Worm (Caenorhabditis elegans) whole organism, L1 larva: ENCODE results near the gene F58B4.7.

Experiments used
- C34B4.2 ChIP-seq: sonication (generic microtip); optimal IDR thresholded peaks from 2 replicates; lab custom pipeline; 2017; ENCODE audit warnings: mild to moderate bottlenecking, missing genetic modification characterization, missing compliant biosample characterization
- blmp-1 ChIP-seq: fragments of 150-350 bp; optimal IDR thresholded peaks from 2 replicates; lab custom pipeline; 2014; ENCODE audit warnings: missing biosample characterization, missing genetic modification characterization
- ceh-63 ChIP-seq: fragments of 200-800 bp; sonication (Bioruptor generic); optimal IDR thresholded peaks from 2 replicates; lab custom pipeline; 2018; ENCODE audit warnings: mild to moderate bottlenecking, missing genetic modification characterization, missing compliant biosample characterization
- ceh-8 ChIP-seq: fragments of 200-800 bp; sonication (Bioruptor generic); optimal IDR thresholded peaks from 2 replicates; lab custom pipeline; 2018; ENCODE audit warnings: mild to moderate bottlenecking, missing genetic modification characterization, moderate library complexity, missing compliant biosample characterization
- ceh-82 ChIP-seq, 3 experiments: fragments of 150-350 bp in 1 of 3; sonication (generic microtip) in 2 of 3; optimal IDR thresholded peaks; 2 replicates each; lab custom pipeline; 2014 to 2017; ENCODE audit warnings: missing biosample characterization in 3 of 3, missing genetic modification characterization in 3 of 3
- ces-1 ChIP-seq: fragments of 150-350 bp; optimal IDR thresholded peaks from 2 replicates; lab custom pipeline; 2014; ENCODE audit warnings: missing biosample characterization, missing genetic modification reagents, missing genetic modification characterization
- dpl-1 ChIP-seq, 3 experiments: fragments of 150-350 bp in 2 of 3; sonication (generic microtip) in 1 of 3; optimal IDR thresholded peaks; 2 replicates each; lab custom pipeline; 2014 to 2017; ENCODE audit warnings: missing biosample characterization in 3 of 3, missing genetic modification characterization in 3 of 3, missing genetic modification reagents in 3 of 3
- dsc-1 ChIP-seq: sonication (generic microtip); optimal IDR thresholded peaks from 2 replicates; lab custom pipeline; 2016; ENCODE audit warnings: mild to moderate bottlenecking, missing genetic modification characterization, missing compliant biosample characterization
- efl-1 ChIP-seq, 4 experiments: fragments of 150-350 bp; optimal IDR thresholded peaks in 3 of 4; peaks in 1 of 4; 1 replicate in 1 of 4; 2 replicates in 3 of 4; lab custom pipeline; 2014; ENCODE audit warnings: missing biosample characterization in 2 of 4, missing genetic modification characterization in 2 of 4, missing genetic modification reagents in 2 of 4
- efl-3 ChIP-seq: fragments of 200-800 bp; sonication (Bioruptor generic); optimal IDR thresholded peaks from 2 replicates; lab custom pipeline; 2018; ENCODE audit warnings: mild to moderate bottlenecking, missing genetic modification characterization, missing compliant biosample characterization
- elt-3 ChIP-seq, 6 experiments: fragments of 150-350 bp in 1 of 6; sonication (generic microtip); optimal IDR thresholded peaks; 2 replicates each; lab custom pipeline; 2017 to 2018; ENCODE audit warnings: missing biosample characterization in 6 of 6, missing genetic modification characterization in 6 of 6, inconsistent platforms in 1 of 6
- fkh-10 ChIP-seq: sonication (generic microtip); optimal IDR thresholded peaks from 2 replicates; lab custom pipeline; 2017; ENCODE audit warnings: missing biosample characterization, missing genetic modification reagents, missing genetic modification characterization
- grh-1 ChIP-seq: fragments of 200-800 bp; sonication (Bioruptor generic); IDR thresholded peaks from 2 replicates; pipeline ENCODE4 v1.3.6; 2022; ENCODE audit warnings: missing genetic modification reagents, missing genetic modification characterization, missing compliant biosample characterization
- hlh-17 ChIP-seq: fragments of 200-800 bp; sonication (Bioruptor generic); optimal IDR thresholded peaks from 2 replicates; lab custom pipeline; 2018; ENCODE audit warnings: missing genetic modification characterization, mild to moderate bottlenecking, missing compliant biosample characterization, moderate library complexity, borderline replicate concordance
- hlh-4 ChIP-seq: sonication (generic microtip); optimal IDR thresholded peaks from 2 replicates; lab custom pipeline; 2016; ENCODE audit warnings: mild to moderate bottlenecking, missing genetic modification characterization, missing compliant biosample characterization
- hpl-2 ChIP-seq: fragments of 150-350 bp; optimal IDR thresholded peaks from 2 replicates; lab custom pipeline; 2014; ENCODE audit warnings: missing biosample characterization, missing genetic modification reagents, missing genetic modification characterization
- irx-1 ChIP-seq: sonication (generic microtip); optimal IDR thresholded peaks from 2 replicates; lab custom pipeline; 2016; ENCODE audit warnings: missing genetic modification characterization, missing compliant biosample characterization
- lin-13 ChIP-seq: fragments of 150-350 bp; optimal IDR thresholded peaks from 2 replicates; lab custom pipeline; 2014; ENCODE audit warnings: missing biosample characterization, missing genetic modification reagents, missing genetic modification characterization
- lin-14 ChIP-seq: fragments of 200-800 bp; sonication (Bioruptor generic); optimal IDR thresholded peaks from 2 replicates; lab custom pipeline; 2018; ENCODE audit warnings: mild to moderate bottlenecking, missing genetic modification characterization, moderate library complexity, missing compliant biosample characterization
- lin-15B ChIP-seq: fragments of 150-350 bp; sonication (generic microtip); optimal IDR thresholded peaks from 3 replicates; lab custom pipeline; 2014; ENCODE audit warnings: missing biosample characterization, missing genetic modification characterization
- lin-39 ChIP-seq: fragments of 150-350 bp; optimal IDR thresholded peaks from 2 replicates; lab custom pipeline; 2014; ENCODE audit warnings: missing biosample characterization, missing genetic modification reagents, missing genetic modification characterization
- lsy-2 ChIP-seq, 2 experiments: fragments of 150-350 bp; optimal IDR thresholded peaks; 2 replicates each; lab custom pipeline; 2014; ENCODE audit warnings: missing biosample characterization in 2 of 2, missing genetic modification characterization in 2 of 2
- mdl-1 ChIP-seq, 2 experiments: fragments of 150-350 bp; optimal IDR thresholded peaks; 2 replicates each; lab custom pipeline; 2014 to 2017; ENCODE audit warnings: missing biosample characterization in 2 of 2, missing genetic modification characterization in 2 of 2, inconsistent platforms in 1 of 2
- mef-2 ChIP-seq: fragments of 150-350 bp; optimal IDR thresholded peaks from 2 replicates; lab custom pipeline; 2014; ENCODE audit warnings: missing biosample characterization, missing genetic modification characterization
- nhr-11 ChIP-seq: fragments of 150-350 bp; optimal IDR thresholded peaks from 2 replicates; lab custom pipeline; 2014; ENCODE audit warnings: missing biosample characterization, missing genetic modification characterization
- nhr-20 ChIP-seq: sonication (generic microtip); optimal IDR thresholded peaks from 2 replicates; lab custom pipeline; 2016; ENCODE audit warnings: mild to moderate bottlenecking, missing genetic modification characterization, missing compliant biosample characterization
- nhr-237 ChIP-seq: fragments of 150-350 bp; optimal IDR thresholded peaks from 2 replicates; lab custom pipeline; 2014; ENCODE audit warnings: missing biosample characterization, missing genetic modification characterization
- nhr-47 ChIP-seq: sonication (generic microtip); optimal IDR thresholded peaks from 2 replicates; lab custom pipeline; 2016; ENCODE audit warnings: mild to moderate bottlenecking, missing genetic modification characterization, moderate library complexity, missing compliant biosample characterization
- nhr-71 ChIP-seq: sonication (generic microtip); optimal IDR thresholded peaks from 2 replicates; lab custom pipeline; 2016; ENCODE audit warnings: mild to moderate bottlenecking, missing genetic modification characterization, moderate library complexity, missing compliant biosample characterization
- nhr-77 ChIP-seq: fragments of 150-350 bp; optimal IDR thresholded peaks from 2 replicates; lab custom pipeline; 2014; ENCODE audit warnings: missing biosample characterization, missing genetic modification characterization
- nhr-85 ChIP-seq: sonication (generic microtip); peaks from one replicate; lab custom pipeline; 2016; ENCODE audit warnings: missing genetic modification characterization, inconsistent platforms, missing compliant biosample characterization
- nhr-90 ChIP-seq: sonication (generic microtip); optimal IDR thresholded peaks from 2 replicates; lab custom pipeline; 2016; ENCODE audit warnings: mild to moderate bottlenecking, missing genetic modification characterization, missing compliant biosample characterization; ENCODE audit not compliant: poor library complexity
- pag-3 ChIP-seq: sonication (generic microtip); optimal IDR thresholded peaks from 2 replicates; lab custom pipeline; 2017; ENCODE audit warnings: missing genetic modification characterization, mild to moderate bottlenecking, missing compliant biosample characterization, antibody characterized with exemption, borderline replicate concordance; ENCODE audit not compliant: insufficient read depth
- pax-3 ChIP-seq: fragments of 200-800 bp; sonication (Bioruptor generic); optimal IDR thresholded peaks from 2 replicates; lab custom pipeline; 2018; ENCODE audit warnings: mild to moderate bottlenecking, missing genetic modification characterization, moderate library complexity, missing compliant biosample characterization
- rnt-1 ChIP-seq: sonication (generic microtip); optimal IDR thresholded peaks from 2 replicates; lab custom pipeline; 2016; ENCODE audit warnings: mild to moderate bottlenecking, missing genetic modification characterization, moderate library complexity, missing compliant biosample characterization
- snu-23 ChIP-seq: sonication (generic microtip); optimal IDR thresholded peaks from 2 replicates; lab custom pipeline; 2016; ENCODE audit warnings: missing genetic modification characterization, missing compliant biosample characterization
- swsn-7 ChIP-seq: sonication (generic microtip); optimal IDR thresholded peaks from 2 replicates; lab custom pipeline; 2016; ENCODE audit warnings: missing genetic modification characterization, missing compliant biosample characterization
- unc-30 ChIP-seq: sonication (generic microtip); optimal IDR thresholded peaks from 2 replicates; lab custom pipeline; 2017; ENCODE audit warnings: missing biosample characterization, missing genetic modification characterization
- unc-62 ChIP-seq: fragments of 150-350 bp; optimal IDR thresholded peaks from 2 replicates; lab custom pipeline; 2014; ENCODE audit warnings: missing biosample characterization, missing genetic modification reagents, missing genetic modification characterization
- unc-98 ChIP-seq: fragments of 200-800 bp; sonication (Bioruptor generic); IDR thresholded peaks from 2 replicates; pipeline ENCODE4 v1.3.6; 2022; ENCODE audit warnings: missing genetic modification characterization, missing compliant biosample characterization
- xbp-1 ChIP-seq: sonication (generic microtip); optimal IDR thresholded peaks from 2 replicates; lab custom pipeline; 2016; ENCODE audit warnings: missing genetic modification characterization, missing compliant biosample characterization
- zag-1 ChIP-seq: fragments of 150-350 bp; optimal IDR thresholded peaks from 2 replicates; lab custom pipeline; 2014; ENCODE audit warnings: missing biosample characterization, missing genetic modification characterization
- ztf-4 ChIP-seq: fragments of 150-350 bp; optimal IDR thresholded peaks from 2 replicates; lab custom pipeline; 2014; ENCODE audit warnings: missing biosample characterization, missing genetic modification characterization

Gene F58B4.7

ce11 chrV:10909959-10910358 lies 13.2 kb downstream of the F58B4.7 start:
- no peak for TF ChIP-seq unc-30 (tag; lab: Kevin White, UChicago)
- TF ChIP-seq ztf-4: no peak
- TF ChIP-seq zag-1 (tag; lab: Kevin White, UChicago): no peak
- TF ChIP-seq elt-3 (tag; optimal IDR thresholded peaks at IDR 0.05; lab: Kevin White, UChicago): no peak
- TF ChIP-seq nhr-47: no peak
- peak; percentile 5 for TF ChIP-seq pag-3
- no peak for TF ChIP-seq hpl-2
- peak; percentile 44 for TF ChIP-seq lin-14 (GFP tag; lab: Kevin White, UChicago)
- no peak for TF ChIP-seq fkh-10 (GFP tag; lab: Kevin White, UChicago)
- peak; percentile 65 for TF ChIP-seq lin-39 (tag; lab: Kevin White, UChicago)
- TF ChIP-seq swsn-7 (tag; lab: Kevin White, UChicago): no peak
- no peak for TF ChIP-seq mdl-1 (tag; optimal IDR thresholded peaks at IDR 0.05; lab: Kevin White, UChicago)
- TF ChIP-seq hlh-17 (GFP tag; lab: Kevin White, UChicago): no peak
- TF ChIP-seq lin-15B (tag; lab: Kevin White, UChicago): no peak
- TF ChIP-seq lsy-2 (tag; optimal IDR thresholded peaks at IDR 0.05; lab: Kevin White, UChicago): peak in 1 of 2 experiments; percentile 26
- TF ChIP-seq hlh-4 (tag; lab: Kevin White, UChicago): no peak
- peak; percentile 51 for TF ChIP-seq nhr-71 (tag; lab: Kevin White, UChicago)
- TF ChIP-seq nhr-20 (tag; lab: Kevin White, UChicago): no peak
- TF ChIP-seq xbp-1 (tag; lab: Kevin White, UChicago): no peak
- TF ChIP-seq ceh-8 (GFP tag; lab: Kevin White, UChicago): no peak
- TF ChIP-seq rnt-1: peak; percentile 49
- TF ChIP-seq ceh-63 (GFP tag; lab: Kevin White, UChicago): no peak
- TF ChIP-seq pax-3: no peak

- no peak for TF ChIP-seq C34B4.2 (tag; lab: Kevin White, UChicago)
- no peak for TF ChIP-seq efl-1 (optimal IDR thresholded peaks at IDR 0.05; lab: Kevin White, UChicago)
- TF ChIP-seq efl-1 (GFP tag; optimal IDR thresholded peaks at IDR 0.05 in 1 of 2; lab: Kevin White, UChicago): no peak
- TF ChIP-seq hlh-17 (GFP tag; lab: Kevin White, UChicago): no peak
- TF ChIP-seq unc-98: no peak
- TF ChIP-seq unc-62 (GFP tag; lab: Kevin White, UChicago): no peak
- no peak for TF ChIP-seq lin-13 (GFP tag; lab: Kevin White, UChicago)
- TF ChIP-seq efl-3: no peak
- TF ChIP-seq dsc-1 (tag; lab: Kevin White, UChicago): no peak
- TF ChIP-seq snu-23 (GFP tag; lab: Kevin White, UChicago): no peak
- TF ChIP-seq nhr-90 (tag; lab: Kevin White, UChicago): no peak
- no peak for TF ChIP-seq nhr-77 (tag; lab: Kevin White, UChicago)
- TF ChIP-seq lsy-2 (tag; optimal IDR thresholded peaks at IDR 0.05; lab: Kevin White, UChicago): no peak
- no peak for TF ChIP-seq rnt-1
- TF ChIP-seq nhr-11 (tag; lab: Kevin White, UChicago): no peak
- TF ChIP-seq dpl-1 (GFP tag; optimal IDR thresholded peaks at IDR 0.05; lab: Kevin White, UChicago): no peak
- TF ChIP-seq irx-1 (tag; lab: Kevin White, UChicago): no peak
- no peak for TF ChIP-seq nhr-85 (tag; lab: Kevin White, UChicago)
- TF ChIP-seq mef-2 (tag; lab: Kevin White, UChicago): no peak
- TF ChIP-seq mdl-1 (tag; optimal IDR thresholded peaks at IDR 0.05; lab: Kevin White, UChicago): no peak
- no peak for TF ChIP-seq lin-39 (tag; lab: Kevin White, UChicago)
Observed at ce11 chrV:10909071-10909470, 14.1 kb downstream of the F58B4.7 start, which contains the start of gene zzz-1. Gene zzz-1 (minus strand): TSS chrV:10909171.

- TF ChIP-seq blmp-1 (tag; lab: Kevin White, UChicago) (peak; percentile 61), nhr-237 (tag; lab: Kevin White, UChicago) (no peak), lin-14 (GFP tag; lab: Kevin White, UChicago) (peak; percentile 82), ceh-82 (tag; optimal IDR thresholded peaks at IDR 0.05; lab: Kevin White, UChicago) (peak in 1 of 3 experiments; percentile 32), zag-1 (tag; lab: Kevin White, UChicago) (no peak), lsy-2 (tag; optimal IDR thresholded peaks at IDR 0.05; lab: Kevin White, UChicago) (peak in 1 of 2 experiments; percentile 7), ces-1 (GFP tag; lab: Kevin White, UChicago) (peak; percentile 14), fkh-10 (GFP tag; lab: Kevin White, UChicago) (peak; percentile 69), dsc-1 (tag; lab: Kevin White, UChicago) (peak; percentile 23), grh-1 (no peak), hlh-17 (GFP tag; lab: Kevin White, UChicago) (no peak)
Observed at ce11 chrV:10904795-10905194, 18.3 kb downstream of the F58B4.7 start.
